Fruit fly (Drosophila melanogaster): ENCODE results near the gene SkpE.
A peak's percentile ranks its signal among the peaks of the same experiment; 100 is the strongest.

Gene SkpE

dm6 chrX:19846701-19847383 lies 23.0 kb upstream of the SkpE start:
- no peak for TF ChIP-seq brk (GFP tag; optimal IDR thresholded peaks at IDR 0.05)
- no peak for TF ChIP-seq CrebA (GFP tag; optimal IDR thresholded peaks at IDR 0.05; ENCODE audit: borderline replicate concordance)
- TF ChIP-seq lola (GFP tag; optimal IDR thresholded peaks at IDR 0.05), result no peak
- peak; percentile 63 for TF ChIP-seq Hnf4 (GFP tag; optimal IDR thresholded peaks at IDR 0.05)
- TF ChIP-seq dsf (GFP tag; optimal IDR thresholded peaks at IDR 0.05; ENCODE audit: borderline replicate concordance), result peak; percentile 6
- TF ChIP-seq Hr78 (GFP tag; optimal IDR thresholded peaks at IDR 0.05), result no peak
- peak; percentile 88 for TF ChIP-seq br (GFP tag; optimal IDR thresholded peaks at IDR 0.05)
- peak; percentile 77 for TF ChIP-seq OdsH (GFP tag; optimal IDR thresholded peaks at IDR 0.05)
- no peak for TF ChIP-seq tai (GFP tag; optimal IDR thresholded peaks at IDR 0.05)
- peak; percentile 75 for TF ChIP-seq CG32264 (GFP tag; optimal IDR thresholded peaks at IDR 0.05)
- TF ChIP-seq woc (GFP tag; optimal IDR thresholded peaks at IDR 0.05), result peak; percentile 75
- TF ChIP-seq fru (GFP tag; optimal IDR thresholded peaks at IDR 0.05), result peak; percentile 94
- TF ChIP-seq Jra (GFP tag; optimal IDR thresholded peaks at IDR 0.05), result peak; percentile 77
- peak; percentile 85 for TF ChIP-seq dmrt93B (GFP tag; optimal IDR thresholded peaks at IDR 0.05)
- TF ChIP-seq h (GFP tag; optimal IDR thresholded peaks at IDR 0.05), result peak; percentile 85
- TF ChIP-seq Rel (GFP tag; optimal IDR thresholded peaks at IDR 0.05), result no peak
- TF ChIP-seq Rel (tag; optimal IDR thresholded peaks at IDR 0.05), result peak; percentile 54
- TF ChIP-seq Dif (GFP tag; optimal IDR thresholded peaks at IDR 0.05; ENCODE audit: partially characterized antibody), result no peak
- TF ChIP-seq sage (GFP tag; optimal IDR thresholded peaks at IDR 0.05), result peak; percentile 12
- TF ChIP-seq psq (GFP tag; optimal IDR thresholded peaks at IDR 0.05), result peak; percentile 84
- TF ChIP-seq jim (GFP tag; optimal IDR thresholded peaks at IDR 0.05), result no peak
- peak in 1 of 2 experiments; percentile 92 for TF ChIP-seq foxo (GFP tag; optimal IDR thresholded peaks at IDR 0.05)
- TF ChIP-seq Myc (optimal IDR thresholded peaks at IDR 0.05), result no peak
- peak; percentile 87 for TF ChIP-seq Sp1 (GFP tag; optimal IDR thresholded peaks at IDR 0.05)
- peak; percentile 77 for TF ChIP-seq CG9705 (GFP tag; optimal IDR thresholded peaks at IDR 0.05)
- peak; percentile 81 for TF ChIP-seq rgr (GFP tag; optimal IDR thresholded peaks at IDR 0.05)
- peak; percentile 80 for TF ChIP-seq sv (GFP tag; optimal IDR thresholded peaks at IDR 0.05)
- peak; percentile 86 for TF ChIP-seq ey (GFP tag; optimal IDR thresholded peaks at IDR 0.05)
- peak; percentile 90 for TF ChIP-seq HLH106 (tag; optimal IDR thresholded peaks at IDR 0.05)

dm6 chrX:19845557-19846072 lies 21.7 kb upstream of the SkpE start:
- TF ChIP-seq psq (GFP tag; optimal IDR thresholded peaks at IDR 0.05), result peak; percentile 36
- no peak for TF ChIP-seq ey (GFP tag; optimal IDR thresholded peaks at IDR 0.05)

DNA sequence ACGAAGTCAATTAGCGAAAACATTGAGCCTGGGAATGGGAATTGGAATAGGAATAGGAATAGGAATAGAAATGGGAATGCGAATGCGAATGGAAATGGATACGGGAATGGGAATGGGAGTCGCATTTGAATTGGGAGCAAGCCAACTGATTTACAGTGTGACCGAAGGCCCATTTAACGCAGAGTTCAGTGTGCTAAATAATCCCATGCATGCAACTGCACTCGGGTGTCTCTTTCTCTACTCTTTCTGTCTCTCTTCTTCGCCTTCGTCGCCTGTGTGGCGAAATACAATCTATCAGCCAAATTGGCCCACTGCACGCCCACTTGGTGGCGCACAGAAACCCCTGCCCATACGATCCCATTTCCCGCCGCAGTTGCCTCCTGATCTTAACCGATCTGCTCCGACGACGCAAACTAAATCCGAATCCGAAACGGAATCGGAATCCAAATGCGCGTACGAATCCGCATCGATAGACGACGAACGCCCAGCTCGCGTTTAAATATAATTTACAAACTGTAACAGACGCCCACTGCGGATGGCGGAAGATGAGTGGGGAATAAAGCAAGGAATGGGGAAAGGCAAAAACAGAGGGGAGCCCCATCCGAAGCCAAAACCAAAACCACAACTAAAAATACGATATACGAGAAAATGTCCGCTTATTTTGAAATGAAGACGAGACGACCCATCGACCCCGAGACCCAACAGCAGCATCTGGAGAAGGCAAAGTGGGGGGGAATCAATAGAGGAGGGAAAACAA lies 20.3 kb upstream of the SkpE start:
- TF ChIP-seq psq (GFP tag; optimal IDR thresholded peaks at IDR 0.05) (peak; percentile 3), pan (optimal IDR thresholded peaks at IDR 0.05) (no peak)

DNA sequence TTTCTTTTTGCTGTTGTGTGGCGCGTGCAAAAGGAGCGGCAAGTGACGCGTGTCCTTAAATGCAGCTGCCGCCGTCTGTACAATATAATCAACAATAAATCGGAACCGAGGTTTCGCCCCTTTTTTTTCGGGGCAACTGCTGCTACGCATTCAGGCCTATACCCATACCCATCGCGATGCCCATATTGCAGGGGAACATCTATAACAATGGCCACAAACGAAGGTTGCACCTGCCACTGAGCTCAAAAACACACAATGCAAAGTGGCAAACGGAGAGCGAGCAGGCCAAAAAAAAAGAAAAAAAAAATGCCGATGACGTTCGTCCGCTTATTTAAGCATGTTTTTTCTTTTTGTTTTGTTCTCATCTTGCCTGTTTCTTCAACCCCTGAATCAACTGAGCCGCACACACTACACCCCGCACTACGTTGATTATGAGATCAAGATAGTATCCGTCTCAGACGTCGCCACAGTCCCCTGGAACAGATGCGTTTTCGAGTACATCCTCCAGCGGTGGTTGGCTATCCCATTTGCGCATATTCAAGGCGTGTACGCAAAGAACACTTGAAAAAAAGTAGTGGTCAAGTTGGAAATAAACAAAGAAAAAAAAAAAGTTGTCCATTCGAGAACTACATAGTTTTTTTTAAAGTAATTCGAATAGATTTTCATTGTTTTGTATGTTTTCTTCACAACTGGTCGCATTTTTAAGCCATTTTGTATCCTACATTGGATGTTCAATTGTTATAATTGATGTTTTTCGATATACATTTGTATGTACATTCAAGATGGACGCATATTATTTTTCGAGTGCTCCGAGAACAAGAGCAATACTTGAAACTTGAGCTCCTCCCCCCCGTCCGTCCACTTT lies 18.7 kb upstream of the SkpE start:
- TF ChIP-seq dl (GFP tag; optimal IDR thresholded peaks at IDR 0.05; ENCODE audit: insufficient read depth in 1 of 2, partially characterized antibody in 2 of 2) (no peak), h (GFP tag; optimal IDR thresholded peaks at IDR 0.05) (peak; percentile 19), foxo (GFP tag; optimal IDR thresholded peaks at IDR 0.05) (peak in 1 of 2 experiments; percentile 52), Rel (GFP tag; optimal IDR thresholded peaks at IDR 0.05) (no peak), Rel (tag; optimal IDR thresholded peaks at IDR 0.05) (peak; percentile 60), psq (GFP tag; optimal IDR thresholded peaks at IDR 0.05) (peak; percentile 52), br (GFP tag; optimal IDR thresholded peaks at IDR 0.05) (peak; percentile 33), lola (GFP tag; optimal IDR thresholded peaks at IDR 0.05) (no peak), Hnf4 (GFP tag; optimal IDR thresholded peaks at IDR 0.05) (peak; percentile 9), Sp1 (GFP tag; optimal IDR thresholded peaks at IDR 0.05) (peak; percentile 41), ey (GFP tag; optimal IDR thresholded peaks at IDR 0.05) (peak; percentile 24), fru (GFP tag; optimal IDR thresholded peaks at IDR 0.05) (peak; percentile 69), Dif (GFP tag; optimal IDR thresholded peaks at IDR 0.05; ENCODE audit: partially characterized antibody) (no peak), woc (GFP tag; optimal IDR thresholded peaks at IDR 0.05) (peak; percentile 47), rgr (GFP tag; optimal IDR thresholded peaks at IDR 0.05) (peak; percentile 9), HLH106 (tag; optimal IDR thresholded peaks at IDR 0.05) (peak; percentile 48), N (GFP tag; optimal IDR thresholded peaks at IDR 0.05) (no peak), Hr78 (GFP tag; optimal IDR thresholded peaks at IDR 0.05) (no peak), OdsH (GFP tag; optimal IDR thresholded peaks at IDR 0.05) (peak; percentile 42), Myc (optimal IDR thresholded peaks at IDR 0.05) (no peak), Hr83 (GFP tag; optimal IDR thresholded peaks at IDR 0.05; ENCODE audit: poor library complexity, severe bottlenecking) (no peak)

Measured in whole organism, wandering third instar larva.